Fruit fly (Drosophila melanogaster) S2 (cell line): ENCODE results near the gene Prosbeta2R2.

ENCODE experiments used
- CG8478 ChIP-seq: fragments of >200 bp; optimal IDR thresholded peaks from 2 replicates; lab custom pipeline; 2018
- CTCF ChIP-seq, 2 experiments: fragments of >200 bp; optimal IDR thresholded peaks; 2 replicates each; lab custom pipeline; 2018

DNA sequence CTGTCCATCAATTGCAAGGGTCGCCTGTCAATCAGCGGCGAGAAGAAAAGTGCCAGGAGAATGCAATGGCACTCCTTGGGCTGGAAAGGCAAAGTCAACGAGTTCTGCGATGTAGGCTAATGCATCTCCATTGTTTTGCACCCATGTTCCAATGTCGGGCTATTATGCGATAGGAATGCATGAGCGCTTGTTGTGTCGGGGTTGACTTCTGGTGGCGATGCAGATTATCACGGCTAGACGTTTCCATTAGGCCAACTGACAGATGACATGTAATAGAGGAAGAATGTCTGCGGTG, 6.6 kb downstream of the Prosbeta2R2 start:
- TF ChIP-seq CG8478 (lab: Kevin White, UChicago) (no peak), CTCF (optimal IDR thresholded peaks at IDR 0.05; lab: Kevin White, UChicago) (no peak)
